Fruit fly (Drosophila melanogaster) whole organism, embryonic: ENCODE results near the gene CG34126.

ENCODE experiments used
- ATbp ChIP-seq: fragments of 200-800 bp; sonication (Bioruptor generic); optimal IDR thresholded peaks from 2 replicates; lab custom pipeline; 2017; ENCODE audit warnings: missing biosample characterization, mild to moderate bottlenecking, missing genetic modification characterization, missing genetic modification reagents
- Atf3 ChIP-seq: fragments of 200-800 bp; sonication (Bioruptor generic); optimal IDR thresholded peaks from 3 replicates; lab custom pipeline; 2016; ENCODE audit warnings: missing biosample characterization, missing genetic modification characterization
- Bdp1 ChIP-seq: fragments of 200-800 bp; sonication (Bioruptor generic); optimal IDR thresholded peaks from 3 replicates; lab custom pipeline; 2016; ENCODE audit warnings: missing biosample characterization, missing genetic modification characterization
- C15 ChIP-seq: fragments of 200-800 bp; sonication (Bioruptor generic); IDR thresholded peaks from 3 replicates; pipeline ENCODE4 v1.3.6; 2022; ENCODE audit warnings: missing biosample characterization, missing genetic modification characterization
- CG10274 ChIP-seq: fragments of 200-800 bp; sonication (Bioruptor generic); optimal IDR thresholded peaks from 3 replicates; lab custom pipeline; 2017; ENCODE audit warnings: missing biosample characterization, mild to moderate bottlenecking, missing genetic modification characterization
- CG10366 ChIP-seq: fragments of 200-800 bp; sonication (Bioruptor generic); IDR thresholded peaks from 2 replicates; pipeline ENCODE4 v1.3.6; 2022; ENCODE audit warnings: missing biosample characterization, missing genetic modification characterization
- CG10565 ChIP-seq: fragments of 200-800 bp; sonication (Bioruptor generic); optimal IDR thresholded peaks from 3 replicates; lab custom pipeline; 2016; ENCODE audit warnings: missing biosample characterization, mild to moderate bottlenecking, missing genetic modification characterization
- CG11560 ChIP-seq: fragments of 200-800 bp; sonication (Bioruptor generic); IDR thresholded peaks from 3 replicates; pipeline ENCODE4 v1.3.6; 2022; ENCODE audit warnings: missing biosample characterization, missing genetic modification characterization
- CG12071 ChIP-seq: fragments of 200-800 bp; sonication (Bioruptor generic); optimal IDR thresholded peaks from 3 replicates; lab custom pipeline; 2018; ENCODE audit warnings: missing biosample characterization, mild to moderate bottlenecking, missing genetic modification characterization
- CG1233 ChIP-seq: fragments of 200-800 bp; sonication (Bioruptor generic); optimal IDR thresholded peaks from 4 replicates; lab custom pipeline; 2018; ENCODE audit warnings: missing biosample characterization, mild to moderate bottlenecking, missing genetic modification characterization
- CG13123 ChIP-seq: fragments of 200-800 bp; sonication (Bioruptor generic); optimal IDR thresholded peaks from 2 replicates; lab custom pipeline; 2016; ENCODE audit warnings: missing biosample characterization, missing genetic modification characterization
- CG13424 ChIP-seq: fragments of 200-800 bp; sonication (Bioruptor generic); optimal IDR thresholded peaks from 2 replicates; lab custom pipeline; 2019; ENCODE audit warnings: missing biosample characterization, mild to moderate bottlenecking, missing genetic modification characterization, moderate library complexity
- CG14710 ChIP-seq: fragments of 200-800 bp; sonication (Bioruptor generic); optimal IDR thresholded peaks from 3 replicates; lab custom pipeline; 2019; ENCODE audit warnings: missing biosample characterization, mild to moderate bottlenecking, missing genetic modification characterization, moderate library complexity
- CG17802 ChIP-seq: fragments of 200-800 bp; sonication (Bioruptor generic); optimal IDR thresholded peaks from 2 replicates; lab custom pipeline; 2018; ENCODE audit warnings: missing biosample characterization, mild to moderate bottlenecking, missing genetic modification characterization, moderate library complexity
- CG30403 ChIP-seq: fragments of 200-800 bp; sonication (Bioruptor generic); optimal IDR thresholded peaks from 3 replicates; lab custom pipeline; 2016; ENCODE audit warnings: missing biosample characterization, missing genetic modification characterization
- CG3281 ChIP-seq: fragments of 200-800 bp; sonication (Bioruptor generic); optimal IDR thresholded peaks from 3 replicates; lab custom pipeline; 2017; ENCODE audit warnings: missing biosample characterization, mild to moderate bottlenecking, missing genetic modification characterization
- CG4360 ChIP-seq: fragments of 200-800 bp; sonication (Bioruptor generic); IDR thresholded peaks from 2 replicates; pipeline ENCODE4 v1.3.6; 2022; ENCODE audit warnings: missing biosample characterization, missing genetic modification characterization
- CG6689 ChIP-seq: fragments of 200-800 bp; sonication (Bioruptor generic); IDR thresholded peaks from 2 replicates; pipeline ENCODE4 v1.3.6; 2022; ENCODE audit warnings: missing biosample characterization, missing genetic modification characterization
- CG6765 ChIP-seq: fragments of 200-800 bp; sonication (Bioruptor generic); optimal IDR thresholded peaks from 3 replicates; lab custom pipeline; 2017; ENCODE audit warnings: missing biosample characterization, mild to moderate bottlenecking, missing genetic modification characterization
- CG7987 ChIP-seq: fragments of 200-800 bp; sonication (Bioruptor generic); optimal IDR thresholded peaks from 2 replicates; lab custom pipeline; 2018; ENCODE audit warnings: missing biosample characterization, mild to moderate bottlenecking, missing genetic modification characterization, moderate library complexity
- CG8388 ChIP-seq: fragments of 200-800 bp; sonication (Bioruptor generic); optimal IDR thresholded peaks from 2 replicates; lab custom pipeline; 2019; ENCODE audit warnings: missing biosample characterization, mild to moderate bottlenecking, missing genetic modification characterization, moderate library complexity
- CHES-1-like ChIP-seq: fragments of 200-800 bp; sonication (Bioruptor generic); optimal IDR thresholded peaks from 2 replicates; lab custom pipeline; 2016; ENCODE audit warnings: missing biosample characterization, missing genetic modification characterization
- Doc3 ChIP-seq: fragments of 200-800 bp; sonication (Bioruptor generic); IDR thresholded peaks from 3 replicates; pipeline ENCODE4 v1.3.6; 2022; ENCODE audit warnings: missing biosample characterization, missing genetic modification characterization; ENCODE audit not compliant: partially characterized antibody
- Drgx ChIP-seq: fragments of 200-800 bp; sonication (Bioruptor generic); IDR thresholded peaks from 2 replicates; pipeline ENCODE4 v1.3.6; 2022; ENCODE audit warnings: missing biosample characterization, missing genetic modification characterization
- HLH4C ChIP-seq: fragments of 200-800 bp; sonication (Bioruptor generic); IDR thresholded peaks from 3 replicates; pipeline ENCODE4 v1.3.6; 2022; ENCODE audit warnings: missing biosample characterization, missing genetic modification characterization; ENCODE audit not compliant: partially characterized antibody
- NC2β ChIP-seq: fragments of 200-800 bp; sonication (Bioruptor generic); optimal IDR thresholded peaks from 2 replicates; lab custom pipeline; 2016; ENCODE audit warnings: missing biosample characterization, missing genetic modification characterization
- NK7.1 ChIP-seq: fragments of 200-800 bp; sonication (Bioruptor generic); optimal IDR thresholded peaks from 3 replicates; lab custom pipeline; 2016; ENCODE audit warnings: missing biosample characterization, missing genetic modification characterization
- Rfx ChIP-seq: fragments of 200-800 bp; sonication (Bioruptor generic); IDR thresholded peaks from 2 replicates; pipeline ENCODE4 v1.3.6; 2022; ENCODE audit warnings: missing biosample characterization, missing genetic modification characterization
- Tbp ChIP-seq: fragments of >200 bp; optimal IDR thresholded peaks from 2 replicates; lab custom pipeline; 2018; ENCODE audit warnings: missing biosample characterization, missing genetic modification characterization
- Usf ChIP-seq: fragments of 200-800 bp; sonication (Bioruptor generic); optimal IDR thresholded peaks from 2 replicates; lab custom pipeline; 2017; ENCODE audit warnings: missing genotype, missing biosample characterization, missing genetic modification characterization
- amos ChIP-seq: fragments of 200-800 bp; sonication (Bioruptor generic); IDR thresholded peaks from 2 replicates; pipeline ENCODE4 v1.3.6; 2022; ENCODE audit warnings: missing biosample characterization, missing genetic modification characterization; ENCODE audit not compliant: partially characterized antibody
- caup ChIP-seq: fragments of 200-800 bp; sonication (Bioruptor generic); optimal IDR thresholded peaks from 3 replicates; lab custom pipeline; 2017; ENCODE audit warnings: missing biosample characterization, mild to moderate bottlenecking, missing genetic modification characterization, moderate library complexity; ENCODE audit not compliant: severe bottlenecking
- chn ChIP-seq: fragments of 200-800 bp; sonication (Bioruptor generic); optimal IDR thresholded peaks from 2 replicates; lab custom pipeline; 2016; ENCODE audit warnings: missing biosample characterization, missing genetic modification characterization
- crp ChIP-seq, 2 experiments: fragments of 200-800 bp; sonication (Bioruptor generic); optimal IDR thresholded peaks; 2 replicates in 1 of 2; 3 replicates in 1 of 2; lab custom pipeline; 2017; ENCODE audit warnings: missing biosample characterization in 2 of 2, missing genetic modification characterization in 2 of 2, mild to moderate bottlenecking in 1 of 2, moderate library complexity in 1 of 2
- cwo ChIP-seq: fragments of 200-800 bp; sonication (Bioruptor generic); optimal IDR thresholded peaks from 3 replicates; lab custom pipeline; 2017; ENCODE audit warnings: missing biosample characterization, missing genetic modification characterization, mild to moderate bottlenecking, moderate library complexity, missing genetic modification reagents
- dmrt11E ChIP-seq: fragments of 200-800 bp; sonication (Bioruptor generic); optimal IDR thresholded peaks from 3 replicates; lab custom pipeline; 2018; ENCODE audit warnings: missing biosample characterization, mild to moderate bottlenecking, missing genetic modification characterization, moderate library complexity
- gfzf ChIP-seq: fragments of 200-800 bp; sonication (Bioruptor generic); optimal IDR thresholded peaks from 2 replicates; lab custom pipeline; 2016; ENCODE audit warnings: missing biosample characterization, mild to moderate bottlenecking, missing genetic modification characterization, moderate library complexity
- hbn ChIP-seq: fragments of 200-800 bp; sonication (Bioruptor generic); IDR thresholded peaks from 2 replicates; pipeline ENCODE4 v1.3.6; 2022; ENCODE audit warnings: missing biosample characterization, missing genetic modification characterization; ENCODE audit not compliant: partially characterized antibody
- insv ChIP-seq, 2 experiments: fragments of 200-800 bp; sonication (Bioruptor generic); optimal IDR thresholded peaks; 3 replicates each; lab custom pipeline; 2016 to 2018; ENCODE audit warnings: missing biosample characterization in 2 of 2, missing genetic modification characterization in 2 of 2
- jigr1 ChIP-seq: fragments of 200-800 bp; sonication (Bioruptor generic); IDR thresholded peaks from 3 replicates; pipeline ENCODE4 v1.3.6; 2022; ENCODE audit warnings: missing biosample characterization, missing genetic modification characterization
- jumu ChIP-seq: fragments of 200-800 bp; sonication (Bioruptor generic); optimal IDR thresholded peaks from 3 replicates; lab custom pipeline; 2016; ENCODE audit warnings: missing biosample characterization, missing genetic modification characterization
- lbe ChIP-seq: fragments of 200-800 bp; sonication (Bioruptor generic); optimal IDR thresholded peaks from 2 replicates; lab custom pipeline; 2016; ENCODE audit warnings: missing biosample characterization, mild to moderate bottlenecking, missing genetic modification characterization
- nerfin-1 ChIP-seq: fragments of 200-800 bp; sonication (Bioruptor generic); optimal IDR thresholded peaks from 3 replicates; lab custom pipeline; 2019; ENCODE audit warnings: missing biosample characterization, mild to moderate bottlenecking, missing genetic modification characterization, moderate library complexity
- ro ChIP-seq: fragments of 200-800 bp; sonication (Bioruptor generic); IDR thresholded peaks from 2 replicates; pipeline ENCODE4 v1.3.6; 2022; ENCODE audit warnings: missing biosample characterization, missing genetic modification characterization
- run ChIP-seq: fragments of 200-800 bp; sonication (Bioruptor generic); optimal IDR thresholded peaks from 3 replicates; lab custom pipeline; 2018; ENCODE audit warnings: missing biosample characterization, mild to moderate bottlenecking, missing genetic modification characterization
- tx ChIP-seq: fragments of 200-800 bp; sonication (Bioruptor generic); optimal IDR thresholded peaks from 2 replicates; lab custom pipeline; 2016; ENCODE audit warnings: missing biosample characterization, missing genetic modification characterization
- wek ChIP-seq: fragments of 200-800 bp; sonication (Bioruptor generic); optimal IDR thresholded peaks from 3 replicates; lab custom pipeline; 2018; ENCODE audit warnings: missing biosample characterization, mild to moderate bottlenecking, missing genetic modification characterization, moderate library complexity
- wor ChIP-seq: fragments of 200-800 bp; sonication (Bioruptor generic); IDR thresholded peaks from 2 replicates; pipeline ENCODE4 v1.3.6; 2022; ENCODE audit warnings: missing biosample characterization, missing genetic modification characterization
- yki ChIP-seq: fragments of >200 bp; optimal IDR thresholded peaks from 3 replicates; lab custom pipeline; 2018

Gene CG34126

dm6 chr2L:4976988-4977551 is 4.3 kb upstream of the CG34126 start, which contains the start of the genes Gmd and CG3792 (continued):
- peak; percentile 94 for TF ChIP-seq CG10366 (GFP tag; lab: Robert Waterston, UW)
- TF ChIP-seq Usf, result peak; percentile 87
- peak; percentile 80 for TF ChIP-seq run
- peak; percentile 95 for TF ChIP-seq dmrt11E (tag; lab: Kevin White, UChicago)
- TF ChIP-seq CG1233 (GFP tag; lab: Kevin White, UChicago), result peak; percentile 94
- peak; percentile 92 for TF ChIP-seq CG13123 (GFP tag; lab: Kevin White, UChicago)
- peak; percentile 95 for TF ChIP-seq jumu (GFP tag; lab: Kevin White, UChicago)
- peak; percentile 92 for TF ChIP-seq CHES-1-like
- TF ChIP-seq cwo, result peak; percentile 93
- TF ChIP-seq crp (GFP tag; optimal IDR thresholded peaks at IDR 0.05; lab: Kevin White, UChicago), result peak in 1 of 2 experiments; percentile 69
- TF ChIP-seq CG17802, result peak; percentile 81
- peak; percentile 82 for TF ChIP-seq CG8388 (GFP tag; lab: Kevin White, UChicago)
- peak; percentile 92 for TF ChIP-seq CG11560 (tag; lab: Robert Waterston, UW)
- TF ChIP-seq CG6765, result peak; percentile 90
- TF ChIP-seq Tbp (GFP tag; lab: Kevin White, UChicago), result no peak
- peak; percentile 91 for TF ChIP-seq ro (GFP tag; lab: Robert Waterston, UW)
- TF ChIP-seq CG4360 (GFP tag; lab: Robert Waterston, UW), result peak; percentile 70
- TF ChIP-seq insv (GFP tag; optimal IDR thresholded peaks at IDR 0.05; lab: Kevin White, UChicago), result peak in 1 of 2 experiments; percentile 77
- peak; percentile 86 for TF ChIP-seq CG10565
- peak; percentile 77 for TF ChIP-seq CG10274 (GFP tag; lab: Kevin White, UChicago)
- peak; percentile 93 for TF ChIP-seq nerfin-1 (tag; lab: Kevin White, UChicago)
- TF ChIP-seq Rfx (GFP tag; lab: Robert Waterston, UW), result peak; percentile 97
- TF ChIP-seq jigr1 (GFP tag; lab: Robert Waterston, UW), result peak; percentile 91
- TF ChIP-seq wek (GFP tag; lab: Kevin White, UChicago), result peak; percentile 65
- TF ChIP-seq lbe (GFP tag; lab: Kevin White, UChicago), result peak; percentile 91
- peak; percentile 76 for TF ChIP-seq amos
- TF ChIP-seq ATbp, result no peak
- TF ChIP-seq caup (GFP tag; lab: Kevin White, UChicago), result peak; percentile 90
- peak; percentile 89 for TF ChIP-seq Atf3
- TF ChIP-seq gfzf, result peak; percentile 25
- TF ChIP-seq CG6689, result peak; percentile 97
- peak; percentile 88 for TF ChIP-seq Bdp1 (GFP tag; lab: Kevin White, UChicago)
- no peak for TF ChIP-seq yki (lab: Kevin White, UChicago)
- TF ChIP-seq CG12071 (GFP tag; lab: Kevin White, UChicago), result no peak
- peak; percentile 91 for TF ChIP-seq NC2β (GFP tag; lab: Kevin White, UChicago)
- TF ChIP-seq HLH4C (GFP tag; lab: Robert Waterston, UW), result peak; percentile 84
- peak; percentile 95 for TF ChIP-seq Drgx (GFP tag; lab: Robert Waterston, UW)
- peak; percentile 96 for TF ChIP-seq chn (GFP tag; lab: Kevin White, UChicago)
- peak; percentile 97 for TF ChIP-seq CG14710 (tag; lab: Kevin White, UChicago)
- TF ChIP-seq hbn (GFP tag; lab: Robert Waterston, UW), result peak; percentile 81
- TF ChIP-seq CG3281 (GFP tag; lab: Kevin White, UChicago), result peak; percentile 95
- peak; percentile 97 for TF ChIP-seq CG30403 (GFP tag; lab: Kevin White, UChicago)
- TF ChIP-seq wor (GFP tag; lab: Robert Waterston, UW), result peak; percentile 95
- TF ChIP-seq Doc3, result peak; percentile 88
- TF ChIP-seq CG13424 (tag; lab: Kevin White, UChicago), result peak; percentile 88
- peak; percentile 94 for TF ChIP-seq tx (GFP tag; lab: Kevin White, UChicago)
- TF ChIP-seq C15 (GFP tag; lab: Robert Waterston, UW), result peak; percentile 92
- peak; percentile 81 for TF ChIP-seq NK7.1 (GFP tag; lab: Kevin White, UChicago)
- peak; percentile 83 for TF ChIP-seq CG7987
